Worm (Caenorhabditis elegans): Measurements from ENCODE around the gene idpp-16.

- TF ChIP-seq fkh-10 (GFP tag; optimal IDR thresholded peaks at IDR 0.05), result no peak
- TF ChIP-seq unc-62 (GFP tag; optimal IDR thresholded peaks at IDR 0.05), result no peak
- TF ChIP-seq nhr-76 (tag; optimal IDR thresholded peaks at IDR 0.05), result peak; percentile 59
- TF ChIP-seq nhr-77 (tag; optimal IDR thresholded peaks at IDR 0.05), result no peak
- peak; percentile 72 for TF ChIP-seq snpc-4 (tag; optimal IDR thresholded peaks at IDR 0.05)
- TF ChIP-seq nhr-67 (tag; optimal IDR thresholded peaks at IDR 0.05), result no peak
- peak; percentile 40 for TF ChIP-seq ceh-28 (tag; optimal IDR thresholded peaks at IDR 0.05)
These were observed 4.2 kb upstream of the idpp-16 start, which contains the start of gene sas-5 for ce11 chrV:11610481-11610880.
